Worm (Caenorhabditis elegans): Measurements from ENCODE around the gene num-1.

Gene num-1

DNA sequence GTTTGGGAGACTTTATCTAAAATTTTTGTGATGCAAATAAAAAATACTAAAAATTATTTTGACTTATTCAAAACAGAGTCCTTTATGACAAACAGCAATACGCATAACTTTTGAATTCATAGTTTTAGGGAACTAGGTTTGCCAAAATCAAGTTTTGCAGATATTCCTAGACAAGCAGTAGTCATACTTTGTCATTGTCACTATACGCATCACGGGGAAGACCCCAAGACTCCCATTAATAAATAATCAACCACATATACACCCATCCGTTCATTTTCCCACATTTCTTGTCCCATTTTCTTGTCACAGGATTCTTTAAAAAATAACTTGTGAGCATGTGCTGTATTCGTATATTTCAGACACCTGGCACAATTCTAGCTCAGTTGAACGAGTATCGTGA is 15.2 kb upstream of the num-1 start, which contains the start of gene Y44A6D.7:
Gene Y44A6D.7 (plus strand): TSS at position 301 of the 400 bp plus-strand sequence.
- no peak for TF ChIP-seq ztf-25 (GFP tag; IDR thresholded peaks at IDR 0.05)
- TF ChIP-seq ceh-100 (GFP tag; IDR thresholded peaks at IDR 0.05), result no peak
- no peak for TF ChIP-seq nhr-90 (tag; optimal IDR thresholded peaks at IDR 0.05)
- no peak for TF ChIP-seq F49E8.2 (tag; optimal IDR thresholded peaks at IDR 0.05; ENCODE audit: insufficient read depth)
- TF ChIP-seq madf-8 (GFP tag; conservative IDR thresholded peaks at IDR 0.05), result no peak
- TF ChIP-seq lin-26 (GFP tag; IDR thresholded peaks at IDR 0.05), result no peak
- TF ChIP-seq ztf-28 (GFP tag; IDR thresholded peaks at IDR 0.05), result no peak
- no peak for TF ChIP-seq F52B5.7 (tag; optimal IDR thresholded peaks at IDR 0.05)
- TF ChIP-seq nhr-179 (tag; optimal IDR thresholded peaks at IDR 0.05), result no peak
- TF ChIP-seq ceh-58 (GFP tag; IDR thresholded peaks at IDR 0.05), result no peak
- TF ChIP-seq Y79H2A.3 (GFP tag; conservative IDR thresholded peaks at IDR 0.05), result no peak
- no peak for TF ChIP-seq efl-1 (GFP tag; optimal IDR thresholded peaks at IDR 0.05)
- TF ChIP-seq mes-4 (tag; optimal IDR thresholded peaks at IDR 0.05), result no peak
- no peak for TF ChIP-seq ztf-26 (tag; optimal IDR thresholded peaks at IDR 0.05)
- TF ChIP-seq sea-2 (GFP tag; IDR thresholded peaks at IDR 0.05), result no peak

DNA sequence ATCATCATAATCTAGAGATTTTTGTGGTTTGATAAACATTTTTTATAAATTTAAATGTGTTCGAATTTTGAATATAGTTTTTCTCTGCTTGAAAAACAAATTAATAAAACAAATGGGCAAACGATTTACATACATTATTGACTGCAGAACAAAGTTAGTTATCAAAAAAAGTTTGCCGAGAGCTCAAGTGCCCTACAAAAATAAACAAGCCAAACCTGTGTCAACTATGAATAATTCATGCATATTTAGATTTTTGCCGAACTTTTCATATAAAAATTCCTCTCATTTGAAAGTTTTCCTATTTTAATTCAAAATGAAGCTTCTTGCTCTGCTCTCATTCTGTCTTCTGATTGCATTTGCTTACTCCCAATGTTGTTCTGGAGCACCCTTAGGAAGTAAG is 13.8 kb upstream of the num-1 start, which contains the start of gene sshk-1:
Gene sshk-1 (plus strand): TSS at position 301 of the 400 bp plus-strand sequence.
- TF ChIP-seq ccch-3 (GFP tag; optimal IDR thresholded peaks at IDR 0.05), result no peak
- TF ChIP-seq nfyb-1 (GFP tag; IDR thresholded peaks at IDR 0.05), result no peak
- no peak for TF ChIP-seq nhr-120 (GFP tag; IDR thresholded peaks at IDR 0.05)
- no peak for TF ChIP-seq Y67H2A.10 (GFP tag; conservative IDR thresholded peaks at IDR 0.05)
- no peak for TF ChIP-seq T26A5.8 (tag; optimal IDR thresholded peaks at IDR 0.05)
- TF ChIP-seq nhr-80 (tag; optimal IDR thresholded peaks at IDR 0.05), result no peak
- no peak for TF ChIP-seq gei-17 (GFP tag; optimal IDR thresholded peaks at IDR 0.05)
- no peak for TF ChIP-seq attf-5 (GFP tag; optimal IDR thresholded peaks at IDR 0.05)
- TF ChIP-seq Y56A3A.18 (GFP tag; IDR thresholded peaks at IDR 0.05), result no peak
- TF ChIP-seq chd-7 (tag; optimal IDR thresholded peaks at IDR 0.05), result no peak

DNA sequence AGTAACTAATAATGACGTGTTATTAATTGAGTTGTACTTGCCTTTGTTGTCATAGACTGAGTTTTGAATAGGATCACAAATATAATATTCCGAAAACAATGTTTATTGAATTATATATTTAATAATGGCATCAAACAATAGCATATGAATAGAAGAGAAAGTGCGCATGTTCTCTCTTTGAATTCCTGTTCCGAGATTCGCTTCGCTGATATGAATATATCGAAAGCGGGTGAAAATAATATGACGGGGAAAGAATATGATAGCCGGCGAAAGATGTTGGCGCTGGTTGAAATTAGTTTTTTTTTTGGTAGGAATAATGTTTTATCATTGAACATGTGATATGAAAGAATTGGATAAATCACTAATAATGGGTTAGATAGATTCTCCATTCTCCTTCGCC is 9.6 kb upstream of the num-1 start, which contains the start of gene T03D8.6:
Gene T03D8.6 (minus strand): TSS at position 298 of the 400 bp plus-strand sequence.
- TF ChIP-seq F22D6.2 (tag; optimal IDR thresholded peaks at IDR 0.05) (no peak), ztf-22 (GFP tag; optimal IDR thresholded peaks at IDR 0.05) (no peak), attf-3 (GFP tag; conservative IDR thresholded peaks at IDR 0.05) (no peak), K12H6.12 (tag; optimal IDR thresholded peaks at IDR 0.05) (no peak)

DNA sequence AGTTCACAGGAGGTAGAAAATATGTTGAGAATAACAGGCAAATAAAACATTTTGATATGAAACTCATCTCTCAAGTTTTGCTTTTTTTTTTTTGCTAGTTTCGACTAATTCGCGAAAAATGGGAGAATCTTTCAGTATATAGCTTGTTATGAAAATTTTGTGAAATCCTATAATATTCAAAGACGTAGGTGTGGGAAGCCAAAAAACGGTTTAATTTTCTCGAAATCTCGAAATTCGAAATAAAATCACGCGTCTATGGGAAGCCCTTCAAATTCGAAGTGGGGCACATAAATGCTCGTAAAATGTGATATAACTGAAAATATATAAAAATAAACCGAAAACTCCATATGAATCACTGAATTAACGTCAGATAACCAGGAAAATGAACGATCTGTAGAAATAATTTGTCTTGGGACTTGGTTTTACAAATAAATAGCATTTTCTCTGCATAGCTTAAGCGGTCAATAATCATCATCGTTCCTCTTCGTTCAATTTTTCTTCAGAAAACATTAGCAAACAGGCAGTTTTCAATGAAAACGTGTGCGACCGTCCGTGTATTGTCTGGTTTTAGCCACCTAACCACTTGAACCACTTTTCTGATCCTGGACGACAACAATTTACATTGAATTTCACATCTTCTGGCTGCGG is 4.5 kb upstream of the num-1 start, which contains the start of the genes gcy-22 and grl-14:
Gene gcy-22 (minus strand): TSS at position 101 of the 648 bp plus-strand sequence.
Gene grl-14 (plus strand): TSS at position 598 of the 648 bp plus-strand sequence.
- TF ChIP-seq mel-28 (tag; optimal IDR thresholded peaks at IDR 0.05; ENCODE audit: borderline replicate concordance) (no peak), efl-1 (GFP tag; optimal IDR thresholded peaks at IDR 0.05) (no peak), pbrm-1 (GFP tag; IDR thresholded peaks at IDR 0.05) (no peak), lag-1 (GFP tag; IDR thresholded peaks at IDR 0.05) (no peak), F55B11.4 (tag; optimal IDR thresholded peaks at IDR 0.05; ENCODE audit: borderline replicate concordance, insufficient read depth) (no peak), rcor-1 (GFP tag; IDR thresholded peaks at IDR 0.05) (no peak)
